Worm (Caenorhabditis elegans): ENCODE measurements around the gene Y69A2AR.46.

ce11 chrIV:2600841-2601240 lies 39.4 kb downstream of the Y69A2AR.46 start, which contains the start of gene epg-9:
- no peak for TF ChIP-seq unc-62 (GFP tag; optimal IDR thresholded peaks at IDR 0.05)
- no peak for TF ChIP-seq ceh-16 (tag; optimal IDR thresholded peaks at IDR 0.05)

Measured in whole organism, L2 larva.